Fruit fly (Drosophila melanogaster) whole organism, prepupa: ENCODE results near the gene Mgat3.

ENCODE experiments used
- CG11902 ChIP-seq: fragments of 200-800 bp; sonication (Bioruptor generic); optimal IDR thresholded peaks from 3 replicates; lab custom pipeline; 2016; ENCODE audit warnings: missing biosample characterization, missing genetic modification characterization
- CG32006 ChIP-seq: fragments of 200-800 bp; sonication (Bioruptor generic); optimal IDR thresholded peaks from 3 replicates; lab custom pipeline; 2017; ENCODE audit warnings: missing biosample characterization, mild to moderate bottlenecking, missing genetic modification characterization
- CG9139 ChIP-seq: fragments of 200-800 bp; sonication (Bioruptor generic); optimal IDR thresholded peaks from 3 replicates; lab custom pipeline; 2017; ENCODE audit warnings: missing biosample characterization, mild to moderate bottlenecking, missing genetic modification characterization
- Hr39 ChIP-seq: fragments of 200-800 bp; sonication (Bioruptor generic); optimal IDR thresholded peaks from 2 replicates; lab custom pipeline; 2016; ENCODE audit warnings: missing biosample characterization, missing genetic modification characterization
- Hr4 ChIP-seq: fragments of 200-800 bp; sonication (Bioruptor generic); optimal IDR thresholded peaks from 3 replicates; lab custom pipeline; 2016; ENCODE audit warnings: missing biosample characterization, missing genetic modification characterization
- Sox102F ChIP-seq: fragments of 200-800 bp; sonication (Bioruptor generic); optimal IDR thresholded peaks from 2 replicates; lab custom pipeline; 2016; ENCODE audit warnings: missing biosample characterization, mild to moderate bottlenecking, missing genetic modification characterization
- Sox15 ChIP-seq: fragments of 200-800 bp; sonication (Bioruptor generic); optimal IDR thresholded peaks from 3 replicates; lab custom pipeline; 2016; ENCODE audit warnings: missing biosample characterization, missing genetic modification characterization

dm6 chr2L:13195822-13196221 lies 13.4 kb upstream of the Mgat3 start:
- TF ChIP-seq CG32006 (no peak), Sox102F (GFP tag; lab: Kevin White, UChicago) (no peak), Hr4 (GFP tag; lab: Kevin White, UChicago) (no peak), Sox15 (GFP tag; lab: Kevin White, UChicago) (no peak), CG11902 (GFP tag; lab: Kevin White, UChicago) (no peak), CG9139 (no peak), Hr39 (GFP tag; lab: Kevin White, UChicago) (no peak)
